Fruit fly (Drosophila melanogaster) whole organism, prepupa: ENCODE results near the gene unk.

Experiments
- CG6792 ChIP-seq: fragments of 200-800 bp; sonication (Bioruptor generic); optimal IDR thresholded peaks from 3 replicates; lab custom pipeline; 2016; ENCODE audit warnings: missing biosample characterization, missing genetic modification characterization
- Ets96B ChIP-seq: fragments of 200-800 bp; optimal IDR thresholded peaks from 2 replicates; lab custom pipeline; 2019; ENCODE audit warnings: missing biosample characterization, mild to moderate bottlenecking, missing genetic modification characterization, moderate library complexity
- Met ChIP-seq: fragments of 200-800 bp; sonication (Bioruptor generic); optimal IDR thresholded peaks from 3 replicates; lab custom pipeline; 2016; ENCODE audit warnings: missing biosample characterization, missing genetic modification characterization
- salr ChIP-seq, 2 experiments: fragments of 200-800 bp; sonication (Bioruptor generic); optimal IDR thresholded peaks; 3 replicates each; lab custom pipeline; 2016 to 2018; ENCODE audit warnings: missing biosample characterization in 2 of 2, missing genetic modification characterization in 2 of 2, mild to moderate bottlenecking in 1 of 2
- spab ChIP-seq: fragments of 200-800 bp; sonication (Bioruptor generic); optimal IDR thresholded peaks from 2 replicates; lab custom pipeline; 2017; ENCODE audit warnings: missing biosample characterization, mild to moderate bottlenecking, missing genetic modification characterization, missing genetic modification reagents

- TF ChIP-seq CG6792 (no peak), Met (GFP tag; lab: Kevin White, UChicago) (no peak), Ets96B (tag; lab: Kevin White, UChicago) (no peak), salr (GFP tag; optimal IDR thresholded peaks at IDR 0.05; lab: Kevin White, UChicago) (no peak), spab (GFP tag; lab: Kevin White, UChicago) (no peak)
Observed at dm6 chr3R:23171867-23172266, 14.2 kb upstream of the unk start.
